Fruit fly (Drosophila melanogaster) whole organism, pupa: ENCODE measurements around the gene Pdp1.

Source experiments
- CG13204 ChIP-seq: fragments of 200-800 bp; sonication (Bioruptor generic); optimal IDR thresholded peaks from 2 replicates; lab custom pipeline; 2018; ENCODE audit warnings: missing biosample characterization, mild to moderate bottlenecking, missing genetic modification characterization, moderate library complexity
- CG17806 ChIP-seq: fragments of 200-800 bp; sonication (Bioruptor generic); optimal IDR thresholded peaks from 2 replicates; lab custom pipeline; 2018; ENCODE audit warnings: missing biosample characterization, mild to moderate bottlenecking, missing genetic modification characterization, moderate library complexity
- CG34367 ChIP-seq: fragments of 200-800 bp; sonication (Bioruptor generic); optimal IDR thresholded peaks from 2 replicates; lab custom pipeline; 2018; ENCODE audit warnings: missing biosample characterization, mild to moderate bottlenecking, missing genetic modification characterization
- CG4496 ChIP-seq: fragments of 200-800 bp; sonication (Bioruptor generic); IDR thresholded peaks from 3 replicates; pipeline ENCODE4 v1.3.6; 2022; ENCODE audit warnings: missing biosample characterization, missing genetic modification characterization
- CG8159 ChIP-seq: fragments of 200-800 bp; sonication (Bioruptor generic); optimal IDR thresholded peaks from 3 replicates; lab custom pipeline; 2018; ENCODE audit warnings: missing biosample characterization, mild to moderate bottlenecking, missing genetic modification characterization, moderate library complexity
- CG9948 ChIP-seq: fragments of 200-800 bp; sonication (Bioruptor generic); optimal IDR thresholded peaks from 2 replicates; lab custom pipeline; 2018; ENCODE audit warnings: missing biosample characterization, mild to moderate bottlenecking, missing genetic modification characterization, moderate library complexity
- D1 ChIP-seq: fragments of 200-800 bp; sonication (Bioruptor generic); optimal IDR thresholded peaks from 2 replicates; lab custom pipeline; 2018; ENCODE audit warnings: missing biosample characterization, mild to moderate bottlenecking, missing genetic modification characterization, moderate library complexity
- Ets98B ChIP-seq: fragments of 200-800 bp; sonication (Bioruptor generic); IDR thresholded peaks from 2 replicates; pipeline ENCODE4 v1.3.6; 2022; ENCODE audit warnings: missing biosample characterization, missing genetic modification characterization
- Pif1B ChIP-seq: fragments of 200-800 bp; sonication (Bioruptor generic); optimal IDR thresholded peaks from 3 replicates; lab custom pipeline; 2016; ENCODE audit warnings: missing biosample characterization, missing genetic modification characterization
- fd96Ca ChIP-seq: fragments of 200-800 bp; sonication (Bioruptor generic); IDR thresholded peaks from 3 replicates; pipeline ENCODE4 v1.3.6; 2022; ENCODE audit warnings: missing biosample characterization, missing genetic modification characterization
- gl ChIP-seq: fragments of 200-800 bp; sonication (Bioruptor generic); optimal IDR thresholded peaks from 2 replicates; lab custom pipeline; 2018; ENCODE audit warnings: missing biosample characterization, mild to moderate bottlenecking, missing genetic modification characterization
- rn ChIP-seq: fragments of 200-800 bp; sonication (Bioruptor generic); IDR thresholded peaks from 2 replicates; pipeline ENCODE4 v1.3.6; 2022; ENCODE audit warnings: missing biosample characterization, missing genetic modification characterization

dm6 chr3L:7829609-7830008 lies 37.6 kb downstream of the Pdp1 start:
- no peak for TF ChIP-seq CG34367 (tag; lab: Kevin White, UChicago)
- TF ChIP-seq CG4496 = no peak
- no peak for TF ChIP-seq Pif1B (GFP tag; lab: Kevin White, UChicago)
- TF ChIP-seq CG8159 (tag; lab: Kevin White, UChicago) = no peak
- TF ChIP-seq CG9948 = no peak
- TF ChIP-seq rn (GFP tag; lab: Robert Waterston, UW) = no peak
- no peak for TF ChIP-seq D1 (tag; lab: Kevin White, UChicago)
- TF ChIP-seq gl (tag; lab: Kevin White, UChicago) = no peak
- TF ChIP-seq Ets98B = no peak
- TF ChIP-seq fd96Ca = no peak
- no peak for TF ChIP-seq CG17806 (tag; lab: Kevin White, UChicago)
- TF ChIP-seq CG13204 = no peak
